Fruit fly (Drosophila melanogaster): ENCODE results near the gene CG45089.
A peak's percentile ranks its signal among the peaks of the same experiment; 100 is the strongest.

CG45089 gene

dm6 chrX:7893411-7894122, at the start of gene CG45089, which contains the start of the genes ND-MNLL and p115 (continued):
- TF ChIP-seq ken (GFP tag; IDR thresholded peaks at IDR 0.05) (peak; percentile 46; the same call in 2 of the 3 replicates), Sry-δ (GFP tag; optimal IDR thresholded peaks at IDR 0.05) (peak; percentile 78), CG10366 (GFP tag; IDR thresholded peaks at IDR 0.05) (peak; percentile 46), kni (GFP tag; optimal IDR thresholded peaks at IDR 0.05) (no peak), Hr78 (GFP tag; optimal IDR thresholded peaks at IDR 0.05) (no peak), fd64A (GFP tag; optimal IDR thresholded peaks at IDR 0.05) (no peak), E2f1 (GFP tag; IDR thresholded peaks at IDR 0.05) (no peak), p53 (GFP tag; optimal IDR thresholded peaks at IDR 0.05) (peak; percentile 68), HLH3B (GFP tag; IDR thresholded peaks at IDR 0.05) (peak; percentile 30; the same call in 1 of the 2 replicates), tap (tag; optimal IDR thresholded peaks at IDR 0.05) (peak; percentile 39), Tbp (GFP tag; optimal IDR thresholded peaks at IDR 0.05) (no peak), odd (GFP tag; optimal IDR thresholded peaks at IDR 0.05) (no peak), Sox102F (GFP tag; optimal IDR thresholded peaks at IDR 0.05) (peak; percentile 55), CG3995 (GFP tag; optimal IDR thresholded peaks at IDR 0.05) (peak; percentile 86), kay (GFP tag; optimal IDR thresholded peaks at IDR 0.05) (peak; percentile 46), CG1647 (GFP tag; optimal IDR thresholded peaks at IDR 0.05) (no peak), oc (tag; optimal IDR thresholded peaks at IDR 0.05) (peak; percentile 31), ftz-f1 (GFP tag; optimal IDR thresholded peaks at IDR 0.05) (no peak), CG6765 (GFP tag; optimal IDR thresholded peaks at IDR 0.05) (peak; percentile 30), psq (GFP tag; optimal IDR thresholded peaks at IDR 0.05) (no peak), ab (GFP tag; optimal IDR thresholded peaks at IDR 0.05) (no peak), GATAe (GFP tag; conservative IDR thresholded peaks at IDR 0.05) (no peak), CG11093 (GFP tag; IDR thresholded peaks at IDR 0.05) (no peak), Awh (GFP tag; IDR thresholded peaks at IDR 0.05) (peak; percentile 37; the same call in 1 of the 2 replicates), sug (tag; optimal IDR thresholded peaks at IDR 0.05) (peak; percentile 65), Pdp1 (GFP tag; optimal IDR thresholded peaks at IDR 0.05) (peak in 1 of 2 experiments; percentile 98), ase (GFP tag; IDR thresholded peaks at IDR 0.05) (no peak), Sox100B (GFP tag; optimal IDR thresholded peaks at IDR 0.05) (peak; percentile 45), HLH54F (GFP tag; optimal IDR thresholded peaks at IDR 0.05) (peak; percentile 18), B-H1 (GFP tag; IDR thresholded peaks at IDR 0.05) (no peak), hb (GFP tag; IDR thresholded peaks at IDR 0.05; ENCODE audit: partially characterized antibody) (peak; percentile 35; the same call in 1 of the 3 replicates), knrl (GFP tag; IDR thresholded peaks at IDR 0.05; ENCODE audit: partially characterized antibody) (peak; percentile 69), dimm (GFP tag; IDR thresholded peaks at IDR 0.05) (no peak), Gug (GFP tag; IDR thresholded peaks at IDR 0.05) (peak; percentile 56; the same call in 1 of the 4 replicates), dmrt99B (tag; optimal IDR thresholded peaks at IDR 0.05) (peak; percentile 36), CG10274 (GFP tag; optimal IDR thresholded peaks at IDR 0.05) (no peak), Eip74EF (GFP tag; optimal IDR thresholded peaks at IDR 0.05) (peak in 1 of 2 experiments; percentile 23), Lim3 (GFP tag; IDR thresholded peaks at IDR 0.05) (no peak), CG14441 (GFP tag; IDR thresholded peaks at IDR 0.05) (peak; percentile 15; the same call in 1 of the 2 replicates), CG13424 (tag; optimal IDR thresholded peaks at IDR 0.05) (peak; percentile 72), Dek (tag; optimal IDR thresholded peaks at IDR 0.05) (peak; percentile 48), CG18619 (GFP tag; optimal IDR thresholded peaks at IDR 0.05) (peak; percentile 17), CG1024 (GFP tag; IDR thresholded peaks at IDR 0.05) (0 out of 2 replicates have a peak, but pooled peaks have one; percentile 31), Six4 (GFP tag; optimal IDR thresholded peaks at IDR 0.05) (peak; percentile 38), CG7556 (GFP tag; optimal IDR thresholded peaks at IDR 0.05) (peak; percentile 26), CG34422 (GFP tag; IDR thresholded peaks at IDR 0.05) (peak; percentile 56; the same call in 1 of the 3 replicates), nom (GFP tag; optimal IDR thresholded peaks at IDR 0.05) (no peak), C15 (GFP tag; IDR thresholded peaks at IDR 0.05) (no peak), CG1602 (GFP tag; optimal IDR thresholded peaks at IDR 0.05) (peak; percentile 33)

Measured in whole organism, embryonic.